Worm (Caenorhabditis elegans): ENCODE data around the gene srj-9.

DNA sequence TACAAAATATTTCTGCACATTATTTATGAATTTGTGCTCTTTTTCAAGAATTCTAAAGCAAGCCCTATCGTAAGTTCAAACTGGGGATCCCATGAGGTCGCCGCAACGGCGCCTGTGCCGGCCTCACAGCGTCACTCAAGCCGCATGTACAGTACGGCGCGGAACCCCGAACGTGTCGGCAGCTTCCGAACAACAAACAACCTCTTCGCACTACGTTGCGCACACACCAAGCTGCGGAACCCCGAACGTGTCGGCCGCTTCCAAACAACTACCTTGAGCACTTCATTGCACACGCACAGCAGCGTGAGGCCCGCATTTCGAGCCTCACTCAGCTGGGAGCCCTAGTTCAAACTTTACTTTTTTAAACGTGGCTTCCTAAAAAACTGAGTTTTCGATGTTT lies 37.7 kb upstream of the srj-9 start:
- no peak for TF ChIP-seq nhr-11 (tag; optimal IDR thresholded peaks at IDR 0.05)
- no peak for TF ChIP-seq skn-1 (tag; optimal IDR thresholded peaks at IDR 0.05)
- no peak for TF ChIP-seq unc-39 (tag; optimal IDR thresholded peaks at IDR 0.05)
- TF ChIP-seq blmp-1 (tag; optimal IDR thresholded peaks at IDR 0.05; ENCODE audit: insufficient read depth) = no peak
- no peak for TF ChIP-seq elt-3 (tag; optimal IDR thresholded peaks at IDR 0.05)
- no peak for TF ChIP-seq nhr-12 (tag; optimal IDR thresholded peaks at IDR 0.05)
- no peak for TF ChIP-seq nhr-23 (tag; optimal IDR thresholded peaks at IDR 0.05)
- TF ChIP-seq aly-2 (tag; optimal IDR thresholded peaks at IDR 0.05) = no peak
- TF ChIP-seq unc-55 (GFP tag; optimal IDR thresholded peaks at IDR 0.05) = no peak
- no peak for TF ChIP-seq ztf-4 (tag; optimal IDR thresholded peaks at IDR 0.05)
